Worm (Caenorhabditis elegans) whole organism, early embryonic: ENCODE results near the gene F21F8.5.

Experiments used
- B0310.2 ChIP-seq: sonication (generic microtip); optimal IDR thresholded peaks from 2 replicates; lab custom pipeline; 2016; ENCODE audit warnings: mild to moderate bottlenecking, missing genetic modification characterization, missing compliant biosample characterization
- aly-1 ChIP-seq: sonication (generic microtip); optimal IDR thresholded peaks from 2 replicates; lab custom pipeline; 2016; ENCODE audit warnings: missing genetic modification characterization, missing compliant biosample characterization
- ama-1 ChIP-seq: fragments of 150-350 bp; optimal IDR thresholded peaks from 2 replicates; lab custom pipeline; 2014
- ceh-13 ChIP-seq: fragments of 200-800 bp; sonication (Bioruptor generic); optimal IDR thresholded peaks from 2 replicates; lab custom pipeline; 2018; ENCODE audit warnings: mild to moderate bottlenecking, missing genetic modification characterization, missing compliant biosample characterization
- ceh-36 ChIP-seq: sonication (generic microtip); optimal IDR thresholded peaks from 2 replicates; lab custom pipeline; 2016; ENCODE audit warnings: missing genetic modification characterization, inconsistent platforms, missing compliant biosample characterization
- flt-1 ChIP-seq: fragments of 200-800 bp; sonication (Bioruptor generic); IDR thresholded peaks from 2 replicates; pipeline ENCODE4 v1.3.6; 2022; ENCODE audit warnings: missing genetic modification characterization, missing compliant biosample characterization
- hmg-4 ChIP-seq: fragments of 200-800 bp; sonication (Bioruptor generic); optimal IDR thresholded peaks from 2 replicates; lab custom pipeline; 2018; ENCODE audit warnings: mild to moderate bottlenecking, missing genetic modification characterization, missing compliant biosample characterization
- pes-1 ChIP-seq: fragments of 200-800 bp; sonication (Bioruptor generic); IDR thresholded peaks from 2 replicates; pipeline ENCODE4 v1.3.6; 2022; ENCODE audit warnings: missing genetic modification reagents, missing genetic modification characterization, missing compliant biosample characterization
- tbx-37 ChIP-seq: fragments of 200-800 bp; sonication (Bioruptor generic); conservative IDR thresholded peaks from 2 replicates; pipeline ENCODE4 v1.3.6; 2022; ENCODE audit warnings: missing genetic modification reagents, missing genetic modification characterization, missing compliant biosample characterization
- tra-4 ChIP-seq: sonication (generic microtip); optimal IDR thresholded peaks from 2 replicates; lab custom pipeline; 2017; ENCODE audit warnings: missing genetic modification characterization, missing compliant biosample characterization

DNA sequence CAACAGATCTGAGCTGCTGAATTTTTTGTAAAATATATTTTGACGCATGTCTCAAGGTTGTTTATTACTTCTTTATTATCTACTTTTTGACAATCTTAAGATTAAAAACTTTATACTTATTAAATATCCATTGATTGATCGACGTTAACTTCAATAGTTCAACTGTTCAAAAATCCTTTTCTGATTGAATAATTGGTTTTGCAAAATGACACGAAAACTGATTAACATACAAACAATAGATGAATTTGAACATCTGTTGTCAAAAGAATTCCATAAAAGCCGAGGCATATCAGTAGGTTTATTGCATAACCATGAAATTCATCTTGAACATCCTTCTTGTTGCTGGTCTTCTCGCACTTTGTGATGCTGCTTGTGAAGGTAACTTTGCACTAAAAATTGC lies 45.1 kb upstream of the F21F8.5 start, which contains the start of gene W02D7.12:
- TF ChIP-seq aly-1 (tag; lab: Kevin White, UChicago) (no peak), ama-1 (no peak), tbx-37 (GFP tag; lab: Robert Waterston, UW) (no peak), flt-1 (GFP tag; lab: Robert Waterston, UW) (no peak), ceh-36 (no peak), hmg-4 (GFP tag; lab: Kevin White, UChicago) (no peak), tra-4 (tag; lab: Kevin White, UChicago) (no peak), pes-1 (GFP tag; lab: Robert Waterston, UW) (no peak), B0310.2 (tag; lab: Kevin White, UChicago) (no peak), ceh-13 (GFP tag; lab: Kevin White, UChicago) (no peak)
